Fruit fly (Drosophila melanogaster) whole organism, pupa: ENCODE measurements around the gene CG32625.

ENCODE experiments used
- CG10348 ChIP-seq: fragments of 200-800 bp; sonication (Bioruptor generic); IDR thresholded peaks from 2 replicates; pipeline ENCODE4 v1.3.6; 2022; ENCODE audit warnings: missing biosample characterization, missing genetic modification characterization
- CG12605 ChIP-seq: fragments of 200-800 bp; sonication (Bioruptor generic); IDR thresholded peaks from 2 replicates; pipeline ENCODE4 v1.3.6; 2022; ENCODE audit warnings: missing biosample characterization, missing genetic modification characterization
- CG13204 ChIP-seq: fragments of 200-800 bp; sonication (Bioruptor generic); optimal IDR thresholded peaks from 2 replicates; lab custom pipeline; 2018; ENCODE audit warnings: missing biosample characterization, mild to moderate bottlenecking, missing genetic modification characterization, moderate library complexity
- CG14655 ChIP-seq: fragments of 200-800 bp; sonication (Bioruptor generic); optimal IDR thresholded peaks from 3 replicates; lab custom pipeline; 2017; ENCODE audit warnings: mild to moderate bottlenecking, missing biosample characterization, missing genetic modification reagents, missing genetic modification characterization
- CG15710 ChIP-seq: fragments of 200-800 bp; sonication (Bioruptor generic); optimal IDR thresholded peaks from 2 replicates; lab custom pipeline; 2018; ENCODE audit warnings: missing biosample characterization, mild to moderate bottlenecking, missing genetic modification characterization, moderate library complexity
- CG17806 ChIP-seq: fragments of 200-800 bp; sonication (Bioruptor generic); optimal IDR thresholded peaks from 2 replicates; lab custom pipeline; 2018; ENCODE audit warnings: missing biosample characterization, mild to moderate bottlenecking, missing genetic modification characterization, moderate library complexity
- CG32121 ChIP-seq: fragments of 200-800 bp; sonication (Bioruptor generic); IDR thresholded peaks from 2 replicates; pipeline ENCODE4 v1.3.6; 2022; ENCODE audit warnings: missing biosample characterization, missing genetic modification characterization
- CG34367 ChIP-seq: fragments of 200-800 bp; sonication (Bioruptor generic); optimal IDR thresholded peaks from 2 replicates; lab custom pipeline; 2018; ENCODE audit warnings: missing biosample characterization, mild to moderate bottlenecking, missing genetic modification characterization
- CG4496 ChIP-seq: fragments of 200-800 bp; sonication (Bioruptor generic); IDR thresholded peaks from 3 replicates; pipeline ENCODE4 v1.3.6; 2022; ENCODE audit warnings: missing biosample characterization, missing genetic modification characterization
- CG8159 ChIP-seq: fragments of 200-800 bp; sonication (Bioruptor generic); optimal IDR thresholded peaks from 3 replicates; lab custom pipeline; 2018; ENCODE audit warnings: missing biosample characterization, mild to moderate bottlenecking, missing genetic modification characterization, moderate library complexity
- CG8301 ChIP-seq: fragments of 200-800 bp; sonication (Bioruptor generic); optimal IDR thresholded peaks from 2 replicates; lab custom pipeline; 2018; ENCODE audit warnings: missing biosample characterization, mild to moderate bottlenecking, missing genetic modification characterization
- CG9948 ChIP-seq: fragments of 200-800 bp; sonication (Bioruptor generic); optimal IDR thresholded peaks from 2 replicates; lab custom pipeline; 2018; ENCODE audit warnings: missing biosample characterization, mild to moderate bottlenecking, missing genetic modification characterization, moderate library complexity
- D1 ChIP-seq: fragments of 200-800 bp; sonication (Bioruptor generic); optimal IDR thresholded peaks from 2 replicates; lab custom pipeline; 2018; ENCODE audit warnings: missing biosample characterization, mild to moderate bottlenecking, missing genetic modification characterization, moderate library complexity
- EcR ChIP-seq: fragments of 200-800 bp; sonication (Bioruptor generic); optimal IDR thresholded peaks from 3 replicates; lab custom pipeline; 2019; ENCODE audit warnings: missing biosample characterization, missing genetic modification characterization, mild to moderate bottlenecking, moderate library complexity, missing genetic modification reagents
- Ets98B ChIP-seq: fragments of 200-800 bp; sonication (Bioruptor generic); IDR thresholded peaks from 2 replicates; pipeline ENCODE4 v1.3.6; 2022; ENCODE audit warnings: missing biosample characterization, missing genetic modification characterization
- Pif1A ChIP-seq: fragments of 200-800 bp; sonication (Bioruptor generic); optimal IDR thresholded peaks from 3 replicates; lab custom pipeline; 2016; ENCODE audit warnings: missing biosample characterization, missing genetic modification characterization
- Pif1B ChIP-seq: fragments of 200-800 bp; sonication (Bioruptor generic); optimal IDR thresholded peaks from 3 replicates; lab custom pipeline; 2016; ENCODE audit warnings: missing biosample characterization, missing genetic modification characterization
- Snoo ChIP-seq: fragments of 200-800 bp; sonication (Bioruptor generic); optimal IDR thresholded peaks from 3 replicates; lab custom pipeline; 2017; ENCODE audit warnings: missing biosample characterization, mild to moderate bottlenecking, missing genetic modification characterization, inconsistent platforms
- fd96Ca ChIP-seq: fragments of 200-800 bp; sonication (Bioruptor generic); IDR thresholded peaks from 3 replicates; pipeline ENCODE4 v1.3.6; 2022; ENCODE audit warnings: missing biosample characterization, missing genetic modification characterization
- gl ChIP-seq: fragments of 200-800 bp; sonication (Bioruptor generic); optimal IDR thresholded peaks from 2 replicates; lab custom pipeline; 2018; ENCODE audit warnings: missing biosample characterization, mild to moderate bottlenecking, missing genetic modification characterization
- rn ChIP-seq: fragments of 200-800 bp; sonication (Bioruptor generic); IDR thresholded peaks from 2 replicates; pipeline ENCODE4 v1.3.6; 2022; ENCODE audit warnings: missing biosample characterization, missing genetic modification characterization

CG32625 gene

dm6 chrX:13766495-13766894 lies 9.9 kb upstream of the CG32625 start:
- TF ChIP-seq EcR (GFP tag; lab: Kevin White, UChicago) (no peak), fd96Ca (no peak), CG8301 (tag; lab: Kevin White, UChicago) (no peak), CG4496 (no peak), CG15710 (tag; lab: Kevin White, UChicago) (no peak), Ets98B (GFP tag; lab: Robert Waterston, UW) (no peak), Pif1B (GFP tag; lab: Kevin White, UChicago) (no peak), CG34367 (tag; lab: Kevin White, UChicago) (no peak), CG10348 (GFP tag; lab: Robert Waterston, UW) (no peak)

- TF ChIP-seq D1 (tag; lab: Kevin White, UChicago) (no peak), Pif1B (GFP tag; lab: Kevin White, UChicago) (no peak), CG9948 (no peak), CG34367 (tag; lab: Kevin White, UChicago) (no peak), CG17806 (tag; lab: Kevin White, UChicago) (no peak), CG10348 (GFP tag; lab: Robert Waterston, UW) (no peak), gl (tag; lab: Kevin White, UChicago) (no peak), CG8301 (tag; lab: Kevin White, UChicago) (no peak), CG8159 (no peak), CG13204 (no peak)
Observed at dm6 chrX:13765217-13765616, 8.6 kb upstream of the CG32625 start.

- TF ChIP-seq rn (0 out of 2 replicates have a peak, but pooled peaks have one; percentile 31), Snoo (tag; lab: Kevin White, UChicago) (peak; percentile 20), CG14655 (GFP tag; lab: Kevin White, UChicago) (peak; percentile 50), CG34367 (tag; lab: Kevin White, UChicago) (peak; percentile 46), CG9948 (peak; percentile 47), D1 (tag; lab: Kevin White, UChicago) (peak; percentile 39), CG8301 (tag; lab: Kevin White, UChicago) (peak; percentile 45), CG12605 (GFP tag; lab: Robert Waterston, UW) (no peak), gl (tag; lab: Kevin White, UChicago) (no peak), Ets98B (GFP tag; lab: Robert Waterston, UW) (0 out of 2 replicates have a peak, but pooled peaks have one; percentile 48), CG32121 (GFP tag; lab: Robert Waterston, UW) (peak; percentile 38), CG13204 (no peak), CG15710 (tag; lab: Kevin White, UChicago) (peak; percentile 29), CG8159 (peak; percentile 37), CG17806 (tag; lab: Kevin White, UChicago) (peak; percentile 44), Pif1B (GFP tag; lab: Kevin White, UChicago) (peak; percentile 4), CG4496 (peak; percentile 58; the same call in 2 of the 3 replicates), Pif1A (no peak), EcR (GFP tag; lab: Kevin White, UChicago) (no peak), fd96Ca (peak; percentile 58; the same call in 1 of the 3 replicates)
Observed at dm6 chrX:13764397-13765119, 7.9 kb upstream of the CG32625 start.

- TF ChIP-seq CG32121 (GFP tag; lab: Robert Waterston, UW) (peak; percentile 64), fd96Ca (peak; percentile 55; the same call in 1 of the 3 replicates), CG4496 (peak; percentile 69), Pif1A (peak; percentile 23), CG17806 (tag; lab: Kevin White, UChicago) (peak; percentile 62), CG34367 (tag; lab: Kevin White, UChicago) (peak; percentile 63), CG8159 (peak; percentile 86), Ets98B (GFP tag; lab: Robert Waterston, UW) (peak; percentile 73), CG15710 (tag; lab: Kevin White, UChicago) (peak; percentile 81), Pif1B (GFP tag; lab: Kevin White, UChicago) (peak; percentile 61), CG9948 (peak; percentile 81), gl (tag; lab: Kevin White, UChicago) (peak; percentile 22), CG13204 (peak; percentile 64), D1 (tag; lab: Kevin White, UChicago) (no peak), CG8301 (tag; lab: Kevin White, UChicago) (peak; percentile 83), CG12605 (GFP tag; lab: Robert Waterston, UW) (peak; percentile 66; the same call in 1 of the 2 replicates), Snoo (tag; lab: Kevin White, UChicago) (peak; percentile 71), CG10348 (GFP tag; lab: Robert Waterston, UW) (no peak), rn (peak; percentile 27; the same call in 1 of the 2 replicates), EcR (GFP tag; lab: Kevin White, UChicago) (peak; percentile 38), CG14655 (GFP tag; lab: Kevin White, UChicago) (peak; percentile 92)
Observed at dm6 chrX:13762372-13762883, 5.8 kb upstream of the CG32625 start, which contains the start of gene rdgB. Gene rdgB (plus strand): TSS chrX:13762752.

dm6 chrX:13761762-13762371 lies 5.2 kb upstream of the CG32625 start:
- no peak for TF ChIP-seq EcR (GFP tag; lab: Kevin White, UChicago)
- peak; percentile 5 for TF ChIP-seq gl (tag; lab: Kevin White, UChicago)
